Worm (Caenorhabditis elegans) whole organism, L1 larva: ENCODE measurements around the gene mppb-1.

Experiments used
- C16A3.4 ChIP-seq: fragments of 150-350 bp; optimal IDR thresholded peaks from 2 replicates; lab custom pipeline; 2014; ENCODE audit warnings: missing biosample characterization, missing genetic modification characterization
- ceh-63 ChIP-seq: fragments of 200-800 bp; sonication (Bioruptor generic); optimal IDR thresholded peaks from 2 replicates; lab custom pipeline; 2018; ENCODE audit warnings: mild to moderate bottlenecking, missing genetic modification characterization, missing compliant biosample characterization
- ceh-82 ChIP-seq, 3 experiments: fragments of 150-350 bp in 1 of 3; sonication (generic microtip) in 2 of 3; optimal IDR thresholded peaks; 2 replicates each; lab custom pipeline; 2014 to 2017; ENCODE audit warnings: missing biosample characterization in 3 of 3, missing genetic modification characterization in 3 of 3
- ceh-88 ChIP-seq: fragments of 200-800 bp; sonication (Bioruptor generic); IDR thresholded peaks from 2 replicates; pipeline ENCODE4 v1.3.6; 2022; ENCODE audit warnings: missing genetic modification characterization, missing compliant biosample characterization
- dpl-1 ChIP-seq, 3 experiments: fragments of 150-350 bp in 2 of 3; sonication (generic microtip) in 1 of 3; optimal IDR thresholded peaks; 2 replicates each; lab custom pipeline; 2014 to 2017; ENCODE audit warnings: missing biosample characterization in 3 of 3, missing genetic modification characterization in 3 of 3, missing genetic modification reagents in 3 of 3
- efl-1 ChIP-seq, 4 experiments: fragments of 150-350 bp; optimal IDR thresholded peaks in 3 of 4; peaks in 1 of 4; 1 replicate in 1 of 4; 2 replicates in 3 of 4; lab custom pipeline; 2014; ENCODE audit warnings: missing biosample characterization in 2 of 4, missing genetic modification characterization in 2 of 4, missing genetic modification reagents in 2 of 4
- egl-13 ChIP-seq: sonication (generic microtip); optimal IDR thresholded peaks from 2 replicates; lab custom pipeline; 2016; ENCODE audit warnings: missing genotype, missing genetic modification reagents, missing genetic modification characterization, missing compliant biosample characterization
- elt-3 ChIP-seq, 6 experiments: fragments of 150-350 bp in 1 of 6; sonication (generic microtip); optimal IDR thresholded peaks; 2 replicates each; lab custom pipeline; 2017 to 2018; ENCODE audit warnings: missing biosample characterization in 6 of 6, missing genetic modification characterization in 6 of 6, inconsistent platforms in 1 of 6
- fos-1 ChIP-seq: fragments of 150-350 bp; optimal IDR thresholded peaks from 2 replicates; lab custom pipeline; 2014; ENCODE audit warnings: missing biosample characterization, missing genetic modification characterization
- grh-1 ChIP-seq: fragments of 200-800 bp; sonication (Bioruptor generic); IDR thresholded peaks from 2 replicates; pipeline ENCODE4 v1.3.6; 2022; ENCODE audit warnings: missing genetic modification reagents, missing genetic modification characterization, missing compliant biosample characterization
- hlh-17 ChIP-seq: fragments of 200-800 bp; sonication (Bioruptor generic); optimal IDR thresholded peaks from 2 replicates; lab custom pipeline; 2018; ENCODE audit warnings: missing genetic modification characterization, mild to moderate bottlenecking, missing compliant biosample characterization, moderate library complexity, borderline replicate concordance
- hlh-4 ChIP-seq: sonication (generic microtip); optimal IDR thresholded peaks from 2 replicates; lab custom pipeline; 2016; ENCODE audit warnings: mild to moderate bottlenecking, missing genetic modification characterization, missing compliant biosample characterization
- hpl-2 ChIP-seq: fragments of 150-350 bp; optimal IDR thresholded peaks from 2 replicates; lab custom pipeline; 2014; ENCODE audit warnings: missing biosample characterization, missing genetic modification reagents, missing genetic modification characterization
- isw-1 ChIP-seq: fragments of 200-800 bp; sonication (Bioruptor generic); IDR thresholded peaks from 2 replicates; pipeline ENCODE4 v1.3.6; 2022; ENCODE audit warnings: missing genetic modification characterization, missing compliant biosample characterization
- lin-13 ChIP-seq: fragments of 150-350 bp; optimal IDR thresholded peaks from 2 replicates; lab custom pipeline; 2014; ENCODE audit warnings: missing biosample characterization, missing genetic modification reagents, missing genetic modification characterization
- lin-14 ChIP-seq: fragments of 200-800 bp; sonication (Bioruptor generic); optimal IDR thresholded peaks from 2 replicates; lab custom pipeline; 2018; ENCODE audit warnings: mild to moderate bottlenecking, missing genetic modification characterization, moderate library complexity, missing compliant biosample characterization
- lin-15B ChIP-seq: fragments of 150-350 bp; sonication (generic microtip); optimal IDR thresholded peaks from 3 replicates; lab custom pipeline; 2014; ENCODE audit warnings: missing biosample characterization, missing genetic modification characterization
- lin-35 ChIP-seq, 2 experiments: fragments of 150-350 bp; optimal IDR thresholded peaks; 2 replicates each; lab custom pipeline; 2014; ENCODE audit warnings: missing biosample characterization in 2 of 2, missing genetic modification characterization in 2 of 2, missing genetic modification reagents in 2 of 2
- mab-9 ChIP-seq: fragments of 200-800 bp; sonication (Bioruptor generic); IDR thresholded peaks from 2 replicates; pipeline ENCODE4 v1.3.6; 2022; ENCODE audit warnings: missing genetic modification reagents, missing genetic modification characterization, missing compliant biosample characterization
- nhr-12 ChIP-seq: sonication (generic microtip); optimal IDR thresholded peaks from 2 replicates; lab custom pipeline; 2017; ENCODE audit warnings: missing biosample characterization, missing genetic modification characterization
- nhr-19 ChIP-seq: fragments of 200-800 bp; sonication (Bioruptor generic); conservative IDR thresholded peaks from 2 replicates; pipeline ENCODE4 v1.3.6; 2022; ENCODE audit warnings: missing genetic modification characterization, missing compliant biosample characterization
- nhr-20 ChIP-seq: sonication (generic microtip); optimal IDR thresholded peaks from 2 replicates; lab custom pipeline; 2016; ENCODE audit warnings: mild to moderate bottlenecking, missing genetic modification characterization, missing compliant biosample characterization
- nhr-47 ChIP-seq: sonication (generic microtip); optimal IDR thresholded peaks from 2 replicates; lab custom pipeline; 2016; ENCODE audit warnings: mild to moderate bottlenecking, missing genetic modification characterization, moderate library complexity, missing compliant biosample characterization
- nhr-77 ChIP-seq: fragments of 150-350 bp; optimal IDR thresholded peaks from 2 replicates; lab custom pipeline; 2014; ENCODE audit warnings: missing biosample characterization, missing genetic modification characterization
- nhr-84 ChIP-seq: sonication (generic microtip); optimal IDR thresholded peaks from 2 replicates; lab custom pipeline; 2017; ENCODE audit warnings: missing biosample characterization, missing genetic modification characterization
- nhr-90 ChIP-seq: sonication (generic microtip); optimal IDR thresholded peaks from 2 replicates; lab custom pipeline; 2016; ENCODE audit warnings: mild to moderate bottlenecking, missing genetic modification characterization, missing compliant biosample characterization; ENCODE audit not compliant: poor library complexity
- pag-3 ChIP-seq: sonication (generic microtip); optimal IDR thresholded peaks from 2 replicates; lab custom pipeline; 2017; ENCODE audit warnings: missing genetic modification characterization, mild to moderate bottlenecking, missing compliant biosample characterization, antibody characterized with exemption, borderline replicate concordance; ENCODE audit not compliant: insufficient read depth
- pqm-1 ChIP-seq: sonication (generic microtip); optimal IDR thresholded peaks from 3 replicates; lab custom pipeline; 2017; ENCODE audit warnings: missing biosample characterization, missing genetic modification characterization
- snpc-4 ChIP-seq: fragments of 150-350 bp; optimal IDR thresholded peaks from 2 replicates; lab custom pipeline; 2014; ENCODE audit warnings: missing biosample characterization, missing genetic modification characterization
- snu-23 ChIP-seq: sonication (generic microtip); optimal IDR thresholded peaks from 2 replicates; lab custom pipeline; 2016; ENCODE audit warnings: missing genetic modification characterization, missing compliant biosample characterization
- sox-4 ChIP-seq: sonication (generic microtip); optimal IDR thresholded peaks from 2 replicates; lab custom pipeline; 2016; ENCODE audit warnings: missing genetic modification characterization, missing compliant biosample characterization
- sptf-1 ChIP-seq: fragments of 150-350 bp; optimal IDR thresholded peaks from 2 replicates; lab custom pipeline; 2014; ENCODE audit warnings: missing biosample characterization, missing genetic modification characterization
- sup-37 ChIP-seq: fragments of 200-800 bp; sonication (Bioruptor generic); optimal IDR thresholded peaks from 2 replicates; lab custom pipeline; 2018; ENCODE audit warnings: mild to moderate bottlenecking, missing genetic modification characterization, missing compliant biosample characterization
- swsn-7 ChIP-seq: sonication (generic microtip); optimal IDR thresholded peaks from 2 replicates; lab custom pipeline; 2016; ENCODE audit warnings: missing genetic modification characterization, missing compliant biosample characterization
- tbx-2 ChIP-seq: sonication (generic microtip); optimal IDR thresholded peaks from 2 replicates; lab custom pipeline; 2016; ENCODE audit warnings: missing genetic modification characterization, missing compliant biosample characterization
- unc-130 ChIP-seq: fragments of 150-350 bp; optimal IDR thresholded peaks from 2 replicates; lab custom pipeline; 2017; ENCODE audit warnings: missing biosample characterization, missing genetic modification characterization, inconsistent platforms
- unc-30 ChIP-seq: sonication (generic microtip); optimal IDR thresholded peaks from 2 replicates; lab custom pipeline; 2017; ENCODE audit warnings: missing biosample characterization, missing genetic modification characterization
- unc-86 ChIP-seq: sonication (generic microtip); optimal IDR thresholded peaks from 2 replicates; lab custom pipeline; 2016; ENCODE audit warnings: missing genetic modification characterization, missing compliant biosample characterization
- unc-98 ChIP-seq: fragments of 200-800 bp; sonication (Bioruptor generic); IDR thresholded peaks from 2 replicates; pipeline ENCODE4 v1.3.6; 2022; ENCODE audit warnings: missing genetic modification characterization, missing compliant biosample characterization
- xbp-1 ChIP-seq: sonication (generic microtip); optimal IDR thresholded peaks from 2 replicates; lab custom pipeline; 2016; ENCODE audit warnings: missing genetic modification characterization, missing compliant biosample characterization
- zag-1 ChIP-seq: fragments of 150-350 bp; optimal IDR thresholded peaks from 2 replicates; lab custom pipeline; 2014; ENCODE audit warnings: missing biosample characterization, missing genetic modification characterization
- zip-4 ChIP-seq: fragments of 200-800 bp; sonication (Bioruptor generic); optimal IDR thresholded peaks from 2 replicates; lab custom pipeline; 2018; ENCODE audit warnings: mild to moderate bottlenecking, missing genetic modification characterization, moderate library complexity, missing compliant biosample characterization

The mppb-1 gene

DNA sequence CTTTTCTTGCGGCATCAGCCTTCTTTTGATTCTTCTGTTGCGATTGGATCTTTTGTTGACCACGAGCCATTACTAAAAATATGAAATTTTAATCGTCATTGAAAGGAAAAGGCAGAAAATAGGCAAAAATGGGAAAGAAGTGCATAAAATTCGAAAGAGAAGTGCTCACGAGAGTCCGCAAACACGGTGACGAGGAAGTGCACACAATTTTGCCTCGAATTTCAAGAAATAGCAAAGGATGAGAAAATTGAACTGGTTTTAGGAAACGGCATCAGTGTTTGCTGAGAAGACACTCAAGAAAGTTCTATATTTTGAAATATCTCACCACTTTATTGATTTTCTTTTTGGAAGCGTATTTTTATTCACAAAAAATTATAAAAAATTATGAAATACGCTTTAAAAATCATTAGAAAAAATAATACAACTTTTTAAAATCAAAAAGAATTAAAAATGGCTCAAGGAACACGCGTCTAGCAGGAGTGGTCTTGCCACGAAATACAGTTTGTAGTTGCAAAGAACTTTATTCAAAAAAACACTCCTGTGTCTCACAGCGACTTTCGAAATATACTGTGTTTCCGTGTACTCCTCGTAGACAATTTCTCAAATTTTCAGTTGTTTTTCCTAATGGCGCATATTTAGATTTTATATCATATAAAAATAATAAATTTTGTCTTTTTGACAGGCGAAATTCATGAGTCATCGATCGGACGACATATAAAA, 21.8 kb downstream of the mppb-1 start, which contains the start of the genes znf-706 and cpna-3 (continued):
- TF ChIP-seq sptf-1 (tag; lab: Kevin White, UChicago) = no peak
- TF ChIP-seq fos-1 = no peak
- TF ChIP-seq lin-14 (GFP tag; lab: Kevin White, UChicago) = no peak
- TF ChIP-seq tbx-2 (tag; lab: Kevin White, UChicago) = peak; percentile 14
- peak; percentile 10 for TF ChIP-seq swsn-7 (tag; lab: Kevin White, UChicago)
- no peak for TF ChIP-seq pag-3 (tag; lab: Kevin White, UChicago)
- no peak for TF ChIP-seq nhr-84 (tag; lab: Kevin White, UChicago)
- no peak for TF ChIP-seq zag-1
- no peak for TF ChIP-seq pqm-1 (tag; lab: Kevin White, UChicago)
- TF ChIP-seq ceh-82 (tag; optimal IDR thresholded peaks at IDR 0.05; lab: Kevin White, UChicago) = peak; percentile 3 to 38 (median 14)
- TF ChIP-seq hlh-4 (tag; lab: Kevin White, UChicago) = no peak
- no peak for TF ChIP-seq grh-1 (GFP tag; lab: Robert Waterston, UW)
- no peak for TF ChIP-seq mab-9 (GFP tag; lab: Robert Waterston, UW)
- no peak for TF ChIP-seq hlh-17 (GFP tag; lab: Kevin White, UChicago)
- TF ChIP-seq nhr-12 (tag; lab: Kevin White, UChicago) = no peak
- TF ChIP-seq dpl-1 (GFP tag; optimal IDR thresholded peaks at IDR 0.05; lab: Kevin White, UChicago) = peak; percentile 65 to 70 (median 70)
- TF ChIP-seq elt-3 (tag; optimal IDR thresholded peaks at IDR 0.05; lab: Kevin White, UChicago) = no peak
- TF ChIP-seq snpc-4 (tag; lab: Kevin White, UChicago) = no peak
- no peak for TF ChIP-seq ceh-63 (GFP tag; lab: Kevin White, UChicago)
- no peak for TF ChIP-seq nhr-90 (tag; lab: Kevin White, UChicago)
- no peak for TF ChIP-seq unc-130 (tag; lab: Kevin White, UChicago)
- no peak for TF ChIP-seq C16A3.4
- no peak for TF ChIP-seq unc-98
- TF ChIP-seq lin-35 (GFP tag; optimal IDR thresholded peaks at IDR 0.05; lab: Kevin White, UChicago) = peak; percentile 60 to 75
- TF ChIP-seq nhr-47 (tag; lab: Kevin White, UChicago) = peak; percentile 35
- TF ChIP-seq unc-30 (tag; lab: Kevin White, UChicago) = no peak
- TF ChIP-seq xbp-1 = peak; percentile 21
- no peak for TF ChIP-seq ceh-88 (GFP tag; lab: Robert Waterston, UW)
- TF ChIP-seq hpl-2 = no peak
- no peak for TF ChIP-seq unc-86 (tag; lab: Kevin White, UChicago)
- no peak for TF ChIP-seq isw-1 (GFP tag; lab: Robert Waterston, UW)
- TF ChIP-seq zip-4 (GFP tag; lab: Kevin White, UChicago) = no peak
- no peak for TF ChIP-seq egl-13 (tag; lab: Kevin White, UChicago)
- TF ChIP-seq nhr-77 (tag; lab: Kevin White, UChicago) = no peak
- TF ChIP-seq nhr-20 (tag; lab: Kevin White, UChicago) = peak; percentile 11
- TF ChIP-seq lin-13 (GFP tag; lab: Kevin White, UChicago) = no peak
- no peak for TF ChIP-seq sup-37 (GFP tag; lab: Kevin White, UChicago)
- TF ChIP-seq lin-15B (tag; lab: Kevin White, UChicago) = peak; percentile 47
- no peak for TF ChIP-seq sox-4 (tag; lab: Kevin White, UChicago)
- peak; percentile 49 to 66 for TF ChIP-seq efl-1 (optimal IDR thresholded peaks at IDR 0.05; lab: Kevin White, UChicago)
- peak; percentile 69 to 96 for TF ChIP-seq efl-1 (GFP tag; optimal IDR thresholded peaks at IDR 0.05 in 1 of 2; lab: Kevin White, UChicago)
- TF ChIP-seq snu-23 (GFP tag; lab: Kevin White, UChicago) = peak; percentile 54
- TF ChIP-seq nhr-19 (GFP tag; lab: Robert Waterston, UW) = 0 out of 2 replicates have a peak, but pooled peaks have one; percentile 9
